Fruit fly (Drosophila melanogaster) whole organism, pupa: ENCODE results near the gene CG14109.

Experiments
- CG12605 ChIP-seq: fragments of 200-800 bp; sonication (Bioruptor generic); IDR thresholded peaks from 2 replicates; pipeline ENCODE4 v1.3.6; 2022; ENCODE audit warnings: missing biosample characterization, missing genetic modification characterization
- CG17806 ChIP-seq: fragments of 200-800 bp; sonication (Bioruptor generic); optimal IDR thresholded peaks from 2 replicates; lab custom pipeline; 2018; ENCODE audit warnings: missing biosample characterization, mild to moderate bottlenecking, missing genetic modification characterization, moderate library complexity
- CG34367 ChIP-seq: fragments of 200-800 bp; sonication (Bioruptor generic); optimal IDR thresholded peaks from 2 replicates; lab custom pipeline; 2018; ENCODE audit warnings: missing biosample characterization, mild to moderate bottlenecking, missing genetic modification characterization
- CG4496 ChIP-seq: fragments of 200-800 bp; sonication (Bioruptor generic); IDR thresholded peaks from 3 replicates; pipeline ENCODE4 v1.3.6; 2022; ENCODE audit warnings: missing biosample characterization, missing genetic modification characterization
- CG8159 ChIP-seq: fragments of 200-800 bp; sonication (Bioruptor generic); optimal IDR thresholded peaks from 3 replicates; lab custom pipeline; 2018; ENCODE audit warnings: missing biosample characterization, mild to moderate bottlenecking, missing genetic modification characterization, moderate library complexity
- D1 ChIP-seq: fragments of 200-800 bp; sonication (Bioruptor generic); optimal IDR thresholded peaks from 2 replicates; lab custom pipeline; 2018; ENCODE audit warnings: missing biosample characterization, mild to moderate bottlenecking, missing genetic modification characterization, moderate library complexity
- EcR ChIP-seq: fragments of 200-800 bp; sonication (Bioruptor generic); optimal IDR thresholded peaks from 3 replicates; lab custom pipeline; 2019; ENCODE audit warnings: missing biosample characterization, missing genetic modification characterization, mild to moderate bottlenecking, moderate library complexity, missing genetic modification reagents
- Pif1B ChIP-seq: fragments of 200-800 bp; sonication (Bioruptor generic); optimal IDR thresholded peaks from 3 replicates; lab custom pipeline; 2016; ENCODE audit warnings: missing biosample characterization, missing genetic modification characterization
- fd96Ca ChIP-seq: fragments of 200-800 bp; sonication (Bioruptor generic); IDR thresholded peaks from 3 replicates; pipeline ENCODE4 v1.3.6; 2022; ENCODE audit warnings: missing biosample characterization, missing genetic modification characterization
- gl ChIP-seq: fragments of 200-800 bp; sonication (Bioruptor generic); optimal IDR thresholded peaks from 2 replicates; lab custom pipeline; 2018; ENCODE audit warnings: missing biosample characterization, mild to moderate bottlenecking, missing genetic modification characterization

DNA sequence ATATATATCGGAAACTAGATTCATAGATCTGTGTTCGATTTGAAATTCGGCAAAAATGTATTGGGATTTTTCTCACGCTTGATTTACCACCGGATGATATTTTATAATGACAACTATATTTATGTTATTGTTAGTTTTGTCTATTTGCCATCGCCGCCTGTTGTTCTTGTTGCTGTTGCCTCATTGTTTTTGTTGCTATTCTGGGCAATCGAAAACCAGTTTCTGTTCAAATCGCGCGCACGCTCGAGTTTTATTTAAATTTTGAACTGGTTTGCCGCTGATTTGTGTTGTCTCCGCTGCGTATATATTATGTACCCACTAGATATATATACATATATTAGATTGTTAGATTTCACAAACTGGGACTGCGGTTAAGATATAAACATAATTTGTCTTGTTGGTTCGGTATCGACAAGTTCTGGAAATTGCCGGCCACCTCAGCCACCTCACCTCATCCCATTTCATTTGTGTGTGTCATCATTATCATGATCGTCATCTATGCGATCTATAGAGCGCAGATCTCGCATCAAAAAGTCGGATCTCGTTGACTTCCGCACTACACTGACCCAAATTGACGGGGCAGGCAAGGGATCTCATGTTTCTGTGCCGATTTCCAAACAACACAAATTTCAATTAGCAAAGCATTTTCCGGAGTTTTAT lies 50.1 kb downstream of the CG14109 start:
- TF ChIP-seq gl (no peak), CG4496 (no peak), D1 (no peak), CG12605 (GFP tag; lab: Robert Waterston, UW) (no peak), CG34367 (tag; lab: Kevin White, UChicago) (no peak), EcR (GFP tag; lab: Kevin White, UChicago) (no peak), CG8159 (tag; lab: Kevin White, UChicago) (no peak), Pif1B (no peak), CG17806 (tag; lab: Kevin White, UChicago) (no peak), fd96Ca (GFP tag; lab: Robert Waterston, UW) (no peak)
